Worm (Caenorhabditis elegans) whole organism, L4/young adult: Measurements from ENCODE around the gene C13B4.1.

Experiments used
- W03F9.2 ChIP-seq: fragments of 150-350 bp; optimal IDR thresholded peaks from 2 replicates; lab custom pipeline; 2014; ENCODE audit warnings: missing biosample characterization, missing genetic modification characterization
- dao-5 ChIP-seq: sonication (generic microtip); optimal IDR thresholded peaks from 2 replicates; lab custom pipeline; 2016; ENCODE audit warnings: missing genotype, missing genetic modification characterization, moderate library complexity, missing compliant biosample characterization
- him-1 ChIP-seq: sonication (generic microtip); optimal IDR thresholded peaks from 2 replicates; lab custom pipeline; 2016; ENCODE audit warnings: missing genotype, missing genetic modification reagents, missing genetic modification characterization, missing compliant biosample characterization

ce11 chrII:14433712-14434352, 45.6 kb downstream of the C13B4.1 start:
- TF ChIP-seq him-1 (tag; lab: Kevin White, UChicago) (no peak), dao-5 (tag; lab: Kevin White, UChicago) (no peak), W03F9.2 (tag; lab: Kevin White, UChicago) (no peak)
